Fruit fly (Drosophila melanogaster): ENCODE results near the gene RnrL.

Gene RnrL

dm6 chr2L:10375464-10376236 lies 47.9 kb upstream of the RnrL start, which contains the start of the genes CG33303 and dpr19 (continued):
- no peak for TF ChIP-seq disco-r (GFP tag; optimal IDR thresholded peaks at IDR 0.05)
- TF ChIP-seq CG15601 (tag; optimal IDR thresholded peaks at IDR 0.05), result peak; percentile 86
- TF ChIP-seq CG18599 (GFP tag; optimal IDR thresholded peaks at IDR 0.05), result peak; percentile 62
- TF ChIP-seq repo (GFP tag; optimal IDR thresholded peaks at IDR 0.05), result no peak
- TF ChIP-seq D19A (tag; optimal IDR thresholded peaks at IDR 0.05), result peak; percentile 83
- peak; percentile 67 for TF ChIP-seq Spps (tag; optimal IDR thresholded peaks at IDR 0.05)
- no peak for TF ChIP-seq Mad (GFP tag; optimal IDR thresholded peaks at IDR 0.05)
- no peak for TF ChIP-seq CG9876 (GFP tag; optimal IDR thresholded peaks at IDR 0.05)
- TF ChIP-seq dmrt99B (tag; optimal IDR thresholded peaks at IDR 0.05), result peak; percentile 80
- peak; percentile 59 for TF ChIP-seq CG9817 (tag; optimal IDR thresholded peaks at IDR 0.05)
- no peak for TF ChIP-seq CG6175 (GFP tag; IDR thresholded peaks at IDR 0.05)
- no peak for TF ChIP-seq CG6791 (GFP tag; IDR thresholded peaks at IDR 0.05; ENCODE audit: partially characterized antibody)
- TF ChIP-seq bcd (GFP tag; optimal IDR thresholded peaks at IDR 0.05), result peak; percentile 65
- TF ChIP-seq Atf3 (GFP tag; optimal IDR thresholded peaks at IDR 0.05), result no peak
- TF ChIP-seq CG34224 (GFP tag; IDR thresholded peaks at IDR 0.05; ENCODE audit: partially characterized antibody), result no peak
- no peak for TF ChIP-seq Trl (optimal IDR thresholded peaks at IDR 0.05)
- no peak for TF ChIP-seq Trl (GFP tag; optimal IDR thresholded peaks at IDR 0.05)
- no peak for TF ChIP-seq CG31388 (GFP tag; optimal IDR thresholded peaks at IDR 0.05)
- peak; percentile 79 for TF ChIP-seq CG17328 (GFP tag; IDR thresholded peaks at IDR 0.05)
- TF ChIP-seq Xrp1 (GFP tag; IDR thresholded peaks at IDR 0.05), result peak; percentile 76
- no peak; the same call in 2 of the 3 replicates for TF ChIP-seq CG14050 (GFP tag; IDR thresholded peaks at IDR 0.05)
- TF ChIP-seq CG15269 (tag; optimal IDR thresholded peaks at IDR 0.05), result peak; percentile 87
- peak; percentile 84 for TF ChIP-seq CG10267 (tag; optimal IDR thresholded peaks at IDR 0.05)
- TF ChIP-seq lab (GFP tag; optimal IDR thresholded peaks at IDR 0.05), result peak; percentile 81
- TF ChIP-seq Fer1 (GFP tag; optimal IDR thresholded peaks at IDR 0.05), result peak; percentile 85
- TF ChIP-seq Nf-YC (tag; optimal IDR thresholded peaks at IDR 0.05), result peak; percentile 79
- TF ChIP-seq B-H2 (GFP tag; optimal IDR thresholded peaks at IDR 0.05), result peak; percentile 68
- TF ChIP-seq emc (GFP tag; optimal IDR thresholded peaks at IDR 0.05), result no peak
- TF ChIP-seq Lpt (GFP tag; optimal IDR thresholded peaks at IDR 0.05), result no peak
- peak; percentile 29 for TF ChIP-seq CrebB (tag; optimal IDR thresholded peaks at IDR 0.05)
- peak; percentile 84 for TF ChIP-seq CG17359 (tag; optimal IDR thresholded peaks at IDR 0.05)
- no peak for TF ChIP-seq fd64A (GFP tag; optimal IDR thresholded peaks at IDR 0.05)
- TF ChIP-seq kay (GFP tag; optimal IDR thresholded peaks at IDR 0.05), result peak; percentile 4
- TF ChIP-seq Rfx (GFP tag; IDR thresholded peaks at IDR 0.05), result peak; percentile 72
- TF ChIP-seq z (GFP tag; IDR thresholded peaks at IDR 0.05), result no peak
- peak; percentile 91 for TF ChIP-seq CG30020 (tag; optimal IDR thresholded peaks at IDR 0.05)
- no peak for TF ChIP-seq crol (GFP tag; IDR thresholded peaks at IDR 0.05)
- TF ChIP-seq Ets65A (GFP tag), result no peak
- TF ChIP-seq H2.0 (GFP tag; IDR thresholded peaks at IDR 0.05), result peak; percentile 35; the same call in 1 of the 2 replicates
- peak; percentile 36 for TF ChIP-seq CG2875 (GFP tag; optimal IDR thresholded peaks at IDR 0.05)
- TF ChIP-seq CG1602 (GFP tag; optimal IDR thresholded peaks at IDR 0.05), result peak; percentile 52
- TF ChIP-seq Vsx1 (GFP tag; optimal IDR thresholded peaks at IDR 0.05), result no peak
- no peak for TF ChIP-seq Gug (GFP tag; IDR thresholded peaks at IDR 0.05)
- no peak for TF ChIP-seq CG34376 (GFP tag; optimal IDR thresholded peaks at IDR 0.05)
- no peak for TF ChIP-seq CG10959 (GFP tag; IDR thresholded peaks at IDR 0.05)
- no peak for TF ChIP-seq dm (GFP tag; optimal IDR thresholded peaks at IDR 0.05)
- no peak for TF ChIP-seq crc (GFP tag; optimal IDR thresholded peaks at IDR 0.05)
- peak; percentile 49 for TF ChIP-seq CG15011 (GFP tag; optimal IDR thresholded peaks at IDR 0.05)
- no peak for TF ChIP-seq tup (GFP tag; optimal IDR thresholded peaks at IDR 0.05)
- peak; percentile 62 for TF ChIP-seq cwo (GFP tag; optimal IDR thresholded peaks at IDR 0.05)

Data from whole organism, embryonic.